Worm (Caenorhabditis elegans) whole organism, L2 larva: ENCODE measurements around the gene C55C3.1.

Experiments used
- R02D3.7 ChIP-seq: fragments of 150-350 bp; optimal IDR thresholded peaks from 2 replicates; lab custom pipeline; 2014; ENCODE audit warnings: missing biosample characterization, missing genetic modification characterization
- ZK546.5 ChIP-seq: sonication (generic microtip); optimal IDR thresholded peaks from 2 replicates; lab custom pipeline; 2017; ENCODE audit warnings: missing biosample characterization, missing genetic modification characterization
- aly-2 ChIP-seq: fragments of 150-350 bp; optimal IDR thresholded peaks from 2 replicates; lab custom pipeline; 2014; ENCODE audit warnings: missing biosample characterization, missing genetic modification characterization
- ama-1 ChIP-seq: fragments of 150-350 bp; optimal IDR thresholded peaks from 2 replicates; lab custom pipeline; 2018; ENCODE audit warnings: inconsistent platforms
- blmp-1 ChIP-seq: sonication (generic microtip); optimal IDR thresholded peaks from 2 replicates; lab custom pipeline; 2017; ENCODE audit warnings: missing genetic modification characterization, mild to moderate bottlenecking, missing compliant biosample characterization, antibody characterized with exemption, moderate library complexity; ENCODE audit not compliant: insufficient read depth
- lin-39 ChIP-seq: fragments of 150-350 bp; optimal IDR thresholded peaks from 2 replicates; lab custom pipeline; 2014; ENCODE audit warnings: missing biosample characterization, missing genetic modification reagents, missing genetic modification characterization
- nhr-23 ChIP-seq: fragments of 150-350 bp; optimal IDR thresholded peaks from 2 replicates; lab custom pipeline; 2014; ENCODE audit warnings: missing biosample characterization, missing genetic modification reagents, missing genetic modification characterization
- sem-4 ChIP-seq: fragments of 150-350 bp; optimal IDR thresholded peaks from 2 replicates; lab custom pipeline; 2014; ENCODE audit warnings: missing biosample characterization, missing genetic modification reagents, missing genetic modification characterization
- sma-9 ChIP-seq, 2 experiments: fragments of 150-350 bp in 1 of 2; sonication (generic microtip) in 1 of 2; optimal IDR thresholded peaks; 2 replicates each; lab custom pipeline; 2014 to 2016; ENCODE audit warnings: missing genetic modification characterization in 2 of 2, mild to moderate bottlenecking in 1 of 2, missing biosample characterization in 1 of 2, missing compliant biosample characterization in 1 of 2, missing genetic modification reagents in 1 of 2, moderate library complexity in 1 of 2
- unc-62 ChIP-seq: fragments of 150-350 bp; optimal IDR thresholded peaks from 2 replicates; lab custom pipeline; 2014; ENCODE audit warnings: missing biosample characterization, missing genetic modification reagents, missing genetic modification characterization
- zag-1 ChIP-seq: fragments of 150-350 bp; optimal IDR thresholded peaks from 2 replicates; lab custom pipeline; 2014; ENCODE audit warnings: missing biosample characterization, missing genetic modification characterization

- TF ChIP-seq blmp-1 (tag; lab: Kevin White, UChicago): no peak
- TF ChIP-seq unc-62 (GFP tag; lab: Kevin White, UChicago): no peak
- TF ChIP-seq lin-39 (tag; lab: Kevin White, UChicago): no peak
- TF ChIP-seq zag-1 (tag; lab: Kevin White, UChicago): no peak
- TF ChIP-seq ama-1: no peak
- TF ChIP-seq aly-2 (tag; lab: Kevin White, UChicago): no peak
- no peak for TF ChIP-seq R02D3.7 (tag; lab: Kevin White, UChicago)
- TF ChIP-seq nhr-23: no peak
- no peak for TF ChIP-seq ZK546.5 (tag; lab: Kevin White, UChicago)
- no peak for TF ChIP-seq sma-9 (GFP tag; optimal IDR thresholded peaks at IDR 0.05; lab: Kevin White, UChicago)
- TF ChIP-seq sma-9 (tag; optimal IDR thresholded peaks at IDR 0.05; lab: Kevin White, UChicago): no peak
- TF ChIP-seq sem-4 (tag; lab: Kevin White, UChicago): no peak
Observed at ce11 chrIV:5671325-5671724, 37.6 kb upstream of the C55C3.1 start.
